Fruit fly (Drosophila melanogaster) whole organism, embryonic: ENCODE measurements around the gene Exn.

ENCODE experiments used
- Abd-B ChIP-seq: fragments of 200-800 bp; sonication (Bioruptor generic); optimal IDR thresholded peaks from 2 replicates; lab custom pipeline; 2018; ENCODE audit warnings: missing biosample characterization, mild to moderate bottlenecking, missing genetic modification characterization, moderate library complexity
- Antp ChIP-seq: fragments of 200-800 bp; sonication (Bioruptor generic); optimal IDR thresholded peaks from 3 replicates; lab custom pipeline; 2016; ENCODE audit warnings: missing biosample characterization, missing genetic modification characterization
- Asciz ChIP-seq: fragments of 200-800 bp; sonication (Bioruptor generic); optimal IDR thresholded peaks from 2 replicates; lab custom pipeline; 2017; ENCODE audit warnings: missing biosample characterization, mild to moderate bottlenecking, missing genetic modification characterization, missing genetic modification reagents
- B-H1 ChIP-seq: fragments of 200-800 bp; sonication (Bioruptor generic); IDR thresholded peaks from 3 replicates; pipeline ENCODE4 v1.3.6; 2022; ENCODE audit warnings: missing biosample characterization, missing genetic modification characterization
- CG11247 ChIP-seq: fragments of 200-800 bp; sonication (Bioruptor generic); IDR thresholded peaks from 2 replicates; pipeline ENCODE4 v1.3.6; 2022; ENCODE audit warnings: missing biosample characterization, missing genetic modification characterization
- CG12236 ChIP-seq: fragments of 200-800 bp; sonication (Bioruptor generic); optimal IDR thresholded peaks from 2 replicates; lab custom pipeline; 2016; ENCODE audit warnings: missing biosample characterization, missing genetic modification characterization
- CG12299 ChIP-seq: fragments of 200-800 bp; sonication (Bioruptor generic); optimal IDR thresholded peaks from 2 replicates; lab custom pipeline; 2018; ENCODE audit warnings: missing biosample characterization, mild to moderate bottlenecking, missing genetic modification characterization
- CG12659 ChIP-seq: fragments of 200-800 bp; sonication (Bioruptor generic); optimal IDR thresholded peaks from 3 replicates; lab custom pipeline; 2017; ENCODE audit warnings: mild to moderate bottlenecking, missing biosample characterization, missing genetic modification reagents, missing genetic modification characterization
- CG12942 ChIP-seq: fragments of 200-800 bp; sonication (Bioruptor generic); optimal IDR thresholded peaks from 3 replicates; lab custom pipeline; 2016; ENCODE audit warnings: missing biosample characterization, missing genetic modification characterization
- CG14050 ChIP-seq: fragments of 200-800 bp; sonication (Bioruptor generic); IDR thresholded peaks from 3 replicates; pipeline ENCODE4 v1.3.6; 2022; ENCODE audit warnings: missing biosample characterization, missing genetic modification characterization
- CG15011 ChIP-seq: fragments of 200-800 bp; sonication (Bioruptor generic); optimal IDR thresholded peaks from 3 replicates; lab custom pipeline; 2018; ENCODE audit warnings: missing biosample characterization, mild to moderate bottlenecking, missing genetic modification characterization
- CG17802 ChIP-seq: fragments of 200-800 bp; sonication (Bioruptor generic); optimal IDR thresholded peaks from 2 replicates; lab custom pipeline; 2018; ENCODE audit warnings: missing biosample characterization, mild to moderate bottlenecking, missing genetic modification characterization, moderate library complexity
- CG18011 ChIP-seq: fragments of 200-800 bp; sonication (Bioruptor generic); optimal IDR thresholded peaks from 2 replicates; lab custom pipeline; 2017; ENCODE audit warnings: missing biosample characterization, missing genetic modification characterization, mild to moderate bottlenecking, moderate library complexity, missing genotype
- CG2202 ChIP-seq: fragments of 200-800 bp; sonication (Bioruptor generic); optimal IDR thresholded peaks from 2 replicates; lab custom pipeline; 2018; ENCODE audit warnings: missing biosample characterization, mild to moderate bottlenecking, missing genetic modification characterization
- CG2678 ChIP-seq: fragments of 200-800 bp; sonication (Bioruptor generic); optimal IDR thresholded peaks from 3 replicates; lab custom pipeline; 2019; ENCODE audit warnings: missing biosample characterization, mild to moderate bottlenecking, missing genetic modification characterization, moderate library complexity
- CG2712 ChIP-seq: fragments of 200-800 bp; optimal IDR thresholded peaks from 3 replicates; lab custom pipeline; 2019; ENCODE audit warnings: missing biosample characterization, mild to moderate bottlenecking, missing genetic modification characterization, moderate library complexity
- CG2875 ChIP-seq: fragments of 200-800 bp; sonication (Bioruptor generic); optimal IDR thresholded peaks from 2 replicates; lab custom pipeline; 2017; ENCODE audit warnings: missing biosample characterization, mild to moderate bottlenecking, missing genetic modification characterization, missing genetic modification reagents
- CG3281 ChIP-seq: fragments of 200-800 bp; sonication (Bioruptor generic); optimal IDR thresholded peaks from 3 replicates; lab custom pipeline; 2017; ENCODE audit warnings: missing biosample characterization, mild to moderate bottlenecking, missing genetic modification characterization
- CG3407 ChIP-seq: fragments of 200-800 bp; sonication (Bioruptor generic); optimal IDR thresholded peaks from 2 replicates; lab custom pipeline; 2018; ENCODE audit warnings: missing biosample characterization, mild to moderate bottlenecking, missing genetic modification characterization
- CG34422 ChIP-seq: fragments of 200-800 bp; sonication (Bioruptor generic); IDR thresholded peaks from 3 replicates; pipeline ENCODE4 v1.3.6; 2022; ENCODE audit warnings: missing biosample characterization, missing genetic modification characterization
- CG4404 ChIP-seq: fragments of 200-800 bp; sonication (Bioruptor generic); IDR thresholded peaks from 2 replicates; pipeline ENCODE4 v1.3.6; 2022; ENCODE audit warnings: missing biosample characterization, missing genetic modification characterization
- CG6654 ChIP-seq: fragments of 200-800 bp; sonication (Bioruptor generic); optimal IDR thresholded peaks from 2 replicates; lab custom pipeline; 2017; ENCODE audit warnings: missing biosample characterization, mild to moderate bottlenecking, missing genetic modification characterization
- CG7372 ChIP-seq: fragments of 200-800 bp; sonication (Bioruptor generic); IDR thresholded peaks from 2 replicates; pipeline ENCODE4 v1.3.6; 2022; ENCODE audit warnings: missing biosample characterization, missing genetic modification characterization
- CG8478 ChIP-seq: fragments of >200 bp; optimal IDR thresholded peaks from 2 replicates; lab custom pipeline; 2018
- CG8924 ChIP-seq: fragments of 200-800 bp; optimal IDR thresholded peaks from 3 replicates; lab custom pipeline; 2019; ENCODE audit warnings: missing biosample characterization, mild to moderate bottlenecking, missing genetic modification characterization, moderate library complexity
- CG9215 ChIP-seq: fragments of 200-800 bp; sonication (Bioruptor generic); IDR thresholded peaks from 2 replicates; pipeline ENCODE4 v1.3.6; 2022; ENCODE audit warnings: missing biosample characterization, missing genetic modification characterization
- CG9437 ChIP-seq: fragments of 200-800 bp; sonication (Bioruptor generic); optimal IDR thresholded peaks from 2 replicates; lab custom pipeline; 2018; ENCODE audit warnings: missing biosample characterization, mild to moderate bottlenecking, missing genetic modification characterization
- Doc2 ChIP-seq: fragments of 200-800 bp; sonication (Bioruptor generic); IDR thresholded peaks from 2 replicates; pipeline ENCODE4 v1.3.6; 2022; ENCODE audit warnings: missing biosample characterization, missing genetic modification characterization
- HmgD ChIP-seq: fragments of 200-800 bp; sonication (Bioruptor generic); optimal IDR thresholded peaks from 3 replicates; lab custom pipeline; 2016; ENCODE audit warnings: missing biosample characterization, missing genetic modification characterization
- Meics ChIP-seq: fragments of 200-800 bp; sonication (Bioruptor generic); optimal IDR thresholded peaks from 2 replicates; lab custom pipeline; 2017; ENCODE audit warnings: missing biosample characterization, mild to moderate bottlenecking, missing genetic modification characterization
- NC2α ChIP-seq: fragments of 200-800 bp; sonication (Bioruptor generic); optimal IDR thresholded peaks from 2 replicates; lab custom pipeline; 2016; ENCODE audit warnings: missing biosample characterization, missing genetic modification characterization
- ac ChIP-seq: fragments of 200-800 bp; sonication (Bioruptor generic); optimal IDR thresholded peaks from 3 replicates; lab custom pipeline; 2017; ENCODE audit warnings: missing biosample characterization, mild to moderate bottlenecking, missing genetic modification characterization
- amos ChIP-seq: fragments of 200-800 bp; sonication (Bioruptor generic); IDR thresholded peaks from 2 replicates; pipeline ENCODE4 v1.3.6; 2022; ENCODE audit warnings: missing biosample characterization, missing genetic modification characterization; ENCODE audit not compliant: partially characterized antibody
- ato ChIP-seq: fragments of 200-800 bp; sonication (Bioruptor generic); IDR thresholded peaks from 2 replicates; pipeline ENCODE4 v1.3.6; 2022; ENCODE audit warnings: missing biosample characterization, missing genetic modification characterization; ENCODE audit not compliant: partially characterized antibody
- chm ChIP-seq: fragments of 200-800 bp; sonication (Bioruptor generic); IDR thresholded peaks from 2 replicates; pipeline ENCODE4 v1.3.6; 2022; ENCODE audit warnings: missing biosample characterization, missing genetic modification characterization
- ci ChIP-seq: fragments of 200-800 bp; sonication (Bioruptor generic); IDR thresholded peaks from 3 replicates; pipeline ENCODE4 v1.3.6; 2022; ENCODE audit warnings: missing biosample characterization, missing genetic modification characterization
- cwo ChIP-seq: fragments of 200-800 bp; sonication (Bioruptor generic); optimal IDR thresholded peaks from 3 replicates; lab custom pipeline; 2017; ENCODE audit warnings: missing biosample characterization, missing genetic modification characterization, mild to moderate bottlenecking, moderate library complexity, missing genetic modification reagents
- dmrt11E ChIP-seq: fragments of 200-800 bp; sonication (Bioruptor generic); optimal IDR thresholded peaks from 3 replicates; lab custom pipeline; 2018; ENCODE audit warnings: missing biosample characterization, mild to moderate bottlenecking, missing genetic modification characterization, moderate library complexity
- hb ChIP-seq: fragments of 200-800 bp; sonication (Bioruptor generic); IDR thresholded peaks from 3 replicates; pipeline ENCODE4 v1.3.6; 2022; ENCODE audit warnings: missing biosample characterization, missing genetic modification characterization; ENCODE audit not compliant: partially characterized antibody
- hth ChIP-seq: fragments of >200 bp; optimal IDR thresholded peaks from 2 replicates; lab custom pipeline; 2017; ENCODE audit warnings: inconsistent platforms
- jigr1 ChIP-seq: fragments of 200-800 bp; sonication (Bioruptor generic); IDR thresholded peaks from 3 replicates; pipeline ENCODE4 v1.3.6; 2022; ENCODE audit warnings: missing biosample characterization, missing genetic modification characterization
- kni ChIP-seq: fragments of 200-800 bp; sonication (Bioruptor generic); optimal IDR thresholded peaks from 3 replicates; lab custom pipeline; 2017; ENCODE audit warnings: mild to moderate bottlenecking, missing biosample characterization, missing genetic modification reagents, missing genetic modification characterization
- maf-S ChIP-seq: fragments of 200-800 bp; sonication (Bioruptor generic); optimal IDR thresholded peaks from 2 replicates; lab custom pipeline; 2016; ENCODE audit warnings: missing biosample characterization, missing genetic modification characterization
- nau ChIP-seq: fragments of 200-800 bp; sonication (Bioruptor generic); optimal IDR thresholded peaks from 3 replicates; lab custom pipeline; 2017; ENCODE audit warnings: missing biosample characterization, mild to moderate bottlenecking, missing genetic modification characterization, missing genetic modification reagents
- nerfin-1 ChIP-seq: fragments of 200-800 bp; sonication (Bioruptor generic); optimal IDR thresholded peaks from 3 replicates; lab custom pipeline; 2019; ENCODE audit warnings: missing biosample characterization, mild to moderate bottlenecking, missing genetic modification characterization, moderate library complexity
- pzg ChIP-seq: fragments of 200-800 bp; sonication (Bioruptor generic); optimal IDR thresholded peaks from 3 replicates; lab custom pipeline; 2018; ENCODE audit warnings: missing biosample characterization, mild to moderate bottlenecking, missing genetic modification characterization, moderate library complexity
- scrt ChIP-seq: fragments of 200-800 bp; sonication (Bioruptor generic); optimal IDR thresholded peaks from 2 replicates; lab custom pipeline; 2018; ENCODE audit warnings: missing biosample characterization, mild to moderate bottlenecking, missing genetic modification characterization, moderate library complexity
- so ChIP-seq: fragments of 200-800 bp; sonication (Bioruptor generic); IDR thresholded peaks from 3 replicates; pipeline ENCODE4 v1.3.6; 2022; ENCODE audit warnings: missing biosample characterization, missing genetic modification characterization
- trem ChIP-seq: fragments of 200-800 bp; optimal IDR thresholded peaks from 3 replicates; lab custom pipeline; 2019; ENCODE audit warnings: missing biosample characterization, mild to moderate bottlenecking, missing genetic modification characterization, moderate library complexity
- tx ChIP-seq: fragments of 200-800 bp; sonication (Bioruptor generic); optimal IDR thresholded peaks from 2 replicates; lab custom pipeline; 2016; ENCODE audit warnings: missing biosample characterization, missing genetic modification characterization
- unpg ChIP-seq: fragments of 200-800 bp; sonication (Bioruptor generic); optimal IDR thresholded peaks from 3 replicates; lab custom pipeline; 2018; ENCODE audit warnings: missing biosample characterization, mild to moderate bottlenecking, missing genetic modification characterization, moderate library complexity
- zfh2 ChIP-seq: fragments of 200-800 bp; sonication (Bioruptor generic); optimal IDR thresholded peaks from 2 replicates; lab custom pipeline; 2016; ENCODE audit warnings: missing biosample characterization, missing genetic modification characterization

The Exn gene

DNA sequence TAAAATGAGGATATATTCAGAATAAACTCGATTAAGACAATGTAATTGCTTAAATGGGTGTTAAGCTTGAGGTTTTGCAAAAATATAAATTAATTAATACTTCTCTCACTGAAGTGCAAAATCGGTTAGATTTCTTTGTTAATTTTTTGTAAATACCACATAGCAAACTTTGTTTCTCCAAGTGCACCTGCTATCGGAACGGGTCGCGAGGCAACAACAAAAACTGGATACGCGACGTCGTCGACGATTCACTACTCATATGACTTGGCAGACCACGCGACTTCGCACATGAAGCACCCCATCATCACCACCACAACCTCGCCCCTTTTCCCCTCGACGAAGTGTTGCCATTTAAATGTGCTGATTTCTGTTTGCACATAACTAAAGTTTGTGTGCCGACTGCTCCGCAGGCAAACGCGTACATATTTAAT, 37.2 kb downstream of the Exn start (continued):
- peak; percentile 10 for TF ChIP-seq CG8924 (tag; lab: Kevin White, UChicago)
- no peak for TF ChIP-seq CG6654
- TF ChIP-seq CG3281 (GFP tag; lab: Kevin White, UChicago): peak; percentile 7
- no peak for TF ChIP-seq Antp (GFP tag; lab: Kevin White, UChicago)
- TF ChIP-seq CG34422 (GFP tag; lab: Robert Waterston, UW): no peak
- TF ChIP-seq amos: no peak
- 0 out of 2 replicates have a peak, but pooled peaks have one; percentile 5 for TF ChIP-seq CG7372 (GFP tag; lab: Robert Waterston, UW)
- no peak for TF ChIP-seq trem
- no peak for TF ChIP-seq tx
- no peak for TF ChIP-seq CG17802 (tag; lab: Kevin White, UChicago)
- TF ChIP-seq zfh2 (GFP tag; lab: Kevin White, UChicago): no peak
- TF ChIP-seq Doc2 (GFP tag; lab: Robert Waterston, UW): no peak
- TF ChIP-seq ac (GFP tag; lab: Kevin White, UChicago): no peak
- TF ChIP-seq chm (GFP tag; lab: Robert Waterston, UW): no peak
- TF ChIP-seq so: no peak
- peak; percentile 40 for TF ChIP-seq CG2678 (tag; lab: Kevin White, UChicago)
- TF ChIP-seq cwo: peak; percentile 85
- no peak for TF ChIP-seq CG18011 (GFP tag; lab: Kevin White, UChicago)
- peak; percentile 53 for TF ChIP-seq Meics
- peak; percentile 24; the same call in 2 of the 3 replicates for TF ChIP-seq B-H1 (GFP tag; lab: Robert Waterston, UW)
- TF ChIP-seq unpg: peak; percentile 42
- TF ChIP-seq jigr1 (GFP tag; lab: Robert Waterston, UW): no peak
- TF ChIP-seq dmrt11E (tag; lab: Kevin White, UChicago): no peak
- no peak for TF ChIP-seq hb (GFP tag; lab: Robert Waterston, UW)
- TF ChIP-seq CG15011: no peak
- peak; percentile 11 for TF ChIP-seq CG12659 (GFP tag; lab: Kevin White, UChicago)
- TF ChIP-seq CG12236 (GFP tag; lab: Kevin White, UChicago): no peak
- no peak for TF ChIP-seq ato (GFP tag; lab: Robert Waterston, UW)
- TF ChIP-seq NC2α (GFP tag; lab: Kevin White, UChicago): no peak
- no peak; the same call in 1 of the 2 replicates for TF ChIP-seq CG9215 (GFP tag; lab: Robert Waterston, UW)
- TF ChIP-seq HmgD (GFP tag; lab: Kevin White, UChicago): no peak
- TF ChIP-seq CG14050 (GFP tag; lab: Robert Waterston, UW): no peak
- no peak for TF ChIP-seq kni
- no peak for TF ChIP-seq nerfin-1 (tag; lab: Kevin White, UChicago)
- no peak for TF ChIP-seq Asciz (GFP tag; lab: Kevin White, UChicago)
- no peak for TF ChIP-seq scrt
- TF ChIP-seq CG9437: peak; percentile 39
- TF ChIP-seq CG11247 (GFP tag; lab: Robert Waterston, UW): no peak
- no peak for TF ChIP-seq hth (lab: Kevin White, UChicago)
- TF ChIP-seq ci (GFP tag; lab: Robert Waterston, UW): no peak
- no peak for TF ChIP-seq pzg (GFP tag; lab: Kevin White, UChicago)
- TF ChIP-seq CG2875 (GFP tag; lab: Kevin White, UChicago): no peak
- TF ChIP-seq Abd-B: no peak
- TF ChIP-seq CG3407 (GFP tag; lab: Kevin White, UChicago): no peak
- TF ChIP-seq CG8478 (lab: Kevin White, UChicago): no peak
- TF ChIP-seq nau (GFP tag; lab: Kevin White, UChicago): no peak
- no peak for TF ChIP-seq CG12942 (GFP tag; lab: Kevin White, UChicago)
- no peak for TF ChIP-seq CG4404 (GFP tag; lab: Robert Waterston, UW)
- no peak for TF ChIP-seq CG12299 (tag; lab: Kevin White, UChicago)
- no peak for TF ChIP-seq CG2202 (tag; lab: Kevin White, UChicago)
- peak; percentile 40 for TF ChIP-seq CG2712
- TF ChIP-seq maf-S (GFP tag; lab: Kevin White, UChicago): no peak
